Fruit fly (Drosophila melanogaster): ENCODE results near the gene CG33493.

Gene CG33493

DNA sequence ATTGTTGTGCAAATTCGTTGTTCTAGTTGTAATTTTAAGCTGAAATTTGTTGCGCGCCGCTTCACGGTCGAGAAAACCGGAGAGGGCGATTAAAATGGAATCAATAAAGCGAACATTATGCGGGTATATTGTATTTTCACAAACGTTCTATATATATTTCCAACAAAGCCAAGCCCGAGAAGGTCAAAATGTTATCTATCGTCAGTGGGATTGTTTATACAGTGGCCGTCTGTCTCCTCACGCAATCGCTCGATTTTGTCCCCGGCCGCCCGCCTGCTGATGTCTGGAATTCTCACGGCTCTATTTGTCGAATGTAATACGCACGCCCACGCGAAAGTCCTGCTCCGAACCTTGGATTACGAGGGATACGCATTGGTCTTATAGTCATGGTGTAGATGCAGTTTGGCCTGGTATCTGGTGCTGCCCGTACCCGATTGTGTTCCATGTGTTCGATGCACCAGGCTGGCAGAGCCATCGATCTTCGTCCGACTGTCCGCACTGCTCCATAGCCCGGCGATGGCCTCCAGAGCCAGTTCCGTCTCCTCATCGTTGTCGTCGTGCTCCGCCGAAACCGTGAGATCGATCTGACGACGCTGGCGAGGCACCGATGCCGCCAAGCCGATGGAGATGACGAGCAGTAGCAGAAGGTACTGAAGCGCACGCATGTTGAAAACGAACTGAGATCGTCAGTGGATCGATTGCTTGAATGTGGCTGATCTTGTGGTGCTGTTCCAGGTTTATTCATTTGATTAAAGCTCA is at the start of gene CG33493:
TSS of gene CG33493 (minus strand) at position 709 of the 759 bp plus-strand sequence.
- TF ChIP-seq cic (GFP tag; optimal IDR thresholded peaks at IDR 0.05) (peak; percentile 10), Hr96 (GFP tag; optimal IDR thresholded peaks at IDR 0.05) (no peak), Mnt (GFP tag; optimal IDR thresholded peaks at IDR 0.05) (peak; percentile 10)

DNA sequence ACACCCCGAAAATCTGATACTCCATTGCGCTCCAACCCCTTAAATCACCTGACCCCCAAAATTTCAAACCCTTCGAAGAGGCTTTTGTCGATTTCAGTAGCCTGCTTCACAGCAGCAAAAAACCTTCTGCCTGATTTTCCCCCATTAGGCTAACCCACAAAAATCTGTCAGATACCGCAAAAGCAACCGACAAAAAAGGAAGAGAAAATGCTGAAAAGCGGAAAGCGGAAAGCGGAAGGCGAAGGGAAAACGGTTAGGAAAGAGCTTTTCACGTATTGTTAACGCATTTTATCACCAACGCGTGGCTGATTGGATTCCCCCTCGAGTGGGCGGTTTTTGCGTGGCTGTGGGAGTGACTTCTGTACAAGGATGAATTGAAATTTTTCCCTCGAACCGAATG is 49.3 kb upstream of the CG33493 start:
- TF ChIP-seq cnc (optimal IDR thresholded peaks at IDR 0.05) (no peak), CG14711 (tag; optimal IDR thresholded peaks at IDR 0.05) (no peak), CG33017 (tag; optimal IDR thresholded peaks at IDR 0.05) (no peak), Mnt (GFP tag; optimal IDR thresholded peaks at IDR 0.05) (no peak), cic (GFP tag; optimal IDR thresholded peaks at IDR 0.05) (no peak), Clk (GFP tag; optimal IDR thresholded peaks at IDR 0.05) (no peak), CG5204 (GFP tag; optimal IDR thresholded peaks at IDR 0.05) (no peak)

DNA sequence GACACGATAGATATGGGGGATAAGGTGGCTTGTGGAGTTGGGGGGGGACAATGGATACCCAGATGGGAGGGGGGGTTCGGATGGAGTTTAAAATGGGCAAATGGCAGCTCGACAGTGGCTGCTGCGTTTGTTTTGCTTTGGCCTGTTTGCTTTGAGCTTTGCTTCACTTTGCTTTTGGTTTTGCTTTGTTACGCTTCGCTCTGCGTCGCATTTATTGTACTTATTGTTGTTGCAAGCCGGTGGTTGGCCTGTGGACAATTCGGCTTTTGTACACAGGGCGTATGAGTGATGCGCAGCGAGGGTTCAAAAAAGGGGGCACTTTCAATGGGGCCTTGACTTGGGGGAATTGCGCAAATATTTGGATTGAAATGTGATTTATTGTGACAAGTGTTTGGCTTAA is 48.2 kb upstream of the CG33493 start:
- TF ChIP-seq bab1 (GFP tag; optimal IDR thresholded peaks at IDR 0.05) (no peak), tj (GFP tag; optimal IDR thresholded peaks at IDR 0.05) (no peak), Clk (GFP tag; optimal IDR thresholded peaks at IDR 0.05) (no peak), CG14711 (tag; optimal IDR thresholded peaks at IDR 0.05) (no peak), kay (GFP tag; ENCODE audit: borderline replicate concordance) (no peak), toe (GFP tag; optimal IDR thresholded peaks at IDR 0.05) (no peak), Crg-1 (GFP tag; optimal IDR thresholded peaks at IDR 0.05) (no peak), cic (GFP tag; optimal IDR thresholded peaks at IDR 0.05) (no peak)

DNA sequence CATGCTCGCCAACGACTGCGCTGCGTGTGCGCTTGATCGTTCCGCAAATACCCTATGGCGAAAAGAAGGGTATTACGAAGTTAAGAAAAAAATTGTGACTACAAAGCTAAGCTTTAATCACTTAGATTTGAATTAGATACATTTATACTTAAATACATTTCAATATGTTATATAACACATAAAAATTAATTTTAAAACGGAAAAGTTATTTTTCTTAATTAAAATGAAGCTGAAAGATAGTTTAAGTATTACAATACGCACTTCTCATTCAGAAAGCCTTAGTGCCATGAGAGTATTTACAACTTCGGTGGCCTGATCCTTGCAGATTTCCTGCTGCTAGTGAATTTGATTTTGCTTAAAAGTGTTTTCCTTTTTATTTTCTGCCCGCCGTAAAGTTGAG is 47.7 kb upstream of the CG33493 start:
- no peak for TF ChIP-seq CG33017 (tag; optimal IDR thresholded peaks at IDR 0.05)
- no peak for TF ChIP-seq tj (GFP tag; optimal IDR thresholded peaks at IDR 0.05)
- TF ChIP-seq cnc (optimal IDR thresholded peaks at IDR 0.05), result no peak
- TF ChIP-seq kay (GFP tag; ENCODE audit: borderline replicate concordance), result peak; percentile 87
- TF ChIP-seq Clk (GFP tag; optimal IDR thresholded peaks at IDR 0.05), result no peak

DNA sequence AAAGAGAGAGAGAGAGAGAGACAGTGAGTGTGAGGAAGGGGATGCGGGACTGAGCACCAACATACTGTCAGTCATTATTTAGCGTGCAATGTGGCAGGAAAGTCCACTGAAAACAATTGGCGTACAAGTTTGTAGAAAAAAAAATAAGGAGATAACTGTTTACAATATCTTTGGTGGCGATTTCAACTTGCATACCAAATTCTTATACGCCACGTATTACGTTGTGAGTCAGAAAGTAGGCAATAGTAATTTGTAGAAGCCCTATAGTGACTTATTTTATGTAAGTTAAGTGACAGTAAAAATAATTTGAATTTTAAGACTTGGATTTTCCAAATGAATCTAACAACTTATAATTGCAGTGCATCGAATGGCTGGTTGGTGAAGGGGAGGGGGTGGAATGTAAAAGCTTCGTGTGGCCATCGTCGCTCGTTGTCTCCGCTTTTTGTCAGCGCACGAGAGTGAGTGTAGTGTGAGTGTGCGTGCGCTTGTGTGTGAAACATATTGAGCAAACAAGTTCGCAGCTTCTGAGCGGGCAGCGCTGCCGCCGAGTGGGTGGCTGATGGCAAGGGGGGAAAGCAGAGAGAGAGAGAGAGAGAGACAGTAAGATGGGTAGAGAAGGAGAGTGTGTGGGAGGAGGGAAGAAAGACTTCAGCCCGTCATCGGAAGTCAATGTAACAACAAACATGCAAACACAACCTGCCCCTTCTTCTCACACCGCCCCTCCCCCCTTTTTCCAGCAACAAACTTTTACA is 46.9 kb upstream of the CG33493 start:
- TF ChIP-seq Mnt (GFP tag; optimal IDR thresholded peaks at IDR 0.05) (peak; percentile 8), ovo (GFP tag; optimal IDR thresholded peaks at IDR 0.05) (no peak), CG5204 (GFP tag; optimal IDR thresholded peaks at IDR 0.05) (peak; percentile 79), pad (GFP tag; optimal IDR thresholded peaks at IDR 0.05) (peak; percentile 77), CG11617 (GFP tag; optimal IDR thresholded peaks at IDR 0.05) (peak; percentile 73), Crg-1 (GFP tag; optimal IDR thresholded peaks at IDR 0.05) (peak; percentile 15), bab1 (GFP tag; optimal IDR thresholded peaks at IDR 0.05) (peak; percentile 53), cic (GFP tag; optimal IDR thresholded peaks at IDR 0.05) (peak; percentile 18), CG1620 (GFP tag; optimal IDR thresholded peaks at IDR 0.05) (peak; percentile 36), CG7045 (GFP tag; optimal IDR thresholded peaks at IDR 0.05) (peak; percentile 93), tj (GFP tag; optimal IDR thresholded peaks at IDR 0.05) (peak; percentile 57), CG33017 (tag; optimal IDR thresholded peaks at IDR 0.05) (peak; percentile 76), toe (GFP tag; optimal IDR thresholded peaks at IDR 0.05) (peak; percentile 95), cnc (optimal IDR thresholded peaks at IDR 0.05) (no peak), CG14711 (tag; optimal IDR thresholded peaks at IDR 0.05) (peak; percentile 82), kay (GFP tag; ENCODE audit: borderline replicate concordance) (no peak), Clk (GFP tag; optimal IDR thresholded peaks at IDR 0.05) (peak; percentile 89), Hr96 (GFP tag; optimal IDR thresholded peaks at IDR 0.05) (peak; percentile 79), CG7101 (tag; optimal IDR thresholded peaks at IDR 0.05) (peak; percentile 75), CG12768 (GFP tag; optimal IDR thresholded peaks at IDR 0.05) (peak; percentile 92)

DNA sequence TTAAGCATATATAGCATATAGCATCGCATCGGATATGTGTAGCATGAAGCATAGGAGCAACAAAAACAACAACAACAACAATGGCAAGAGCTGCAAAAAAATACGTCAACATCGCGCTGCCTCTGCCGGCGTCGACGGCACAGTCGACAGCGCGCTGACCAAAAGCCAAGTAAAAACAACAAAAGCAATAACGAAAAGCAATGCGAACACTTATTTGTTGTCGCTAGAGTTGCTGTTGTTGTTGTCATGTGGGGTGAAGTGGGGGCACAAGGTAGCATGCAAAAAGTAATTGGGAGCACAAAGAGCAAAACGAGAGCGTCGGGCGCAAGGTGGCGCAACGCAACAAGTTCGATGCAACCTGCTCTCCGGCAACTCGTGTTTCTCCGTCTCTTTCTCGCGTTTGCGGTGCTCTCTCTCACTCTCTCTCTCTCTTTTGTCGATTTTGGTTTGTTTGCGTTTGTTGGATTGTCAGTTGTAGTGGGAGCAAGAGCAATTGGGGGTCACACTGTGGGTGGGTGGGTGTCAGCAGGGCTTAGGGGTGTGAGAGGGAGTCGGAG is 46.2 kb upstream of the CG33493 start:
- no peak for TF ChIP-seq CG11617 (GFP tag; optimal IDR thresholded peaks at IDR 0.05)
- TF ChIP-seq tj (GFP tag; optimal IDR thresholded peaks at IDR 0.05), result peak; percentile 23

DNA sequence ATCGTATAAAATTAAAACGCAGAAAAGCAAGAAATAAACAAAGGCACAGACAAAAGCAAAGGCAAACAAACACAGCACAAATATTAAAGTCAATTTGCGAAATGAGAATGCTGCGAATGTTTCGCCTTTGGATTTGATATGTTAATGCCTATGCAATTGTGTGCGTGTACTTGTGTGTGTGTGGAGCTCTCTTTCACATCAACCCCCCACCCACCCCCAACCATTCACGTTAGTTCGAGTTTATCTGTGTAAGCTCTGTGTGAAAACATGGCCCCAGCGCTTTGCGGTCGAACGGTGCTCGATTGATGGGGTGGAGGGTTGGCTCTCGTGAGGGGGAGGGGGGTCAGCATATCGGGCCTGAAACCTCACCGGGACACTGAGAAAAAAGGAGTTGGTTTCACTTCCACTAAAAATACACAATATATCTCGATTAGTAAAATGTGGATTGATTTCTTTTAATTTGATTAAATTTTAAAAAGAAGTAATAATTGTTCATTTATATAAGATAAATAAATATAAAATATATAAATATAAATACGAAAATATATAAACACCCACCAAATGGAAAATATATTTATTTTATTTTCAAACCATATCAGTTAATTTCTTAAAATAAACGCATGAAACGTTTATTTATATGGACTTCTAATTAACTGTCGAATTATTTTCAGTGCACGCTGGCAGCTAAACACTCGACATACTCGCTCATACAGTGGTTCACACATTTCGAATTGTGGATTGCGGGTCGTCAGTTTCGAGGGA is 45.6 kb upstream of the CG33493 start:
- peak; percentile 25 for TF ChIP-seq Clk (GFP tag; optimal IDR thresholded peaks at IDR 0.05)
- no peak for TF ChIP-seq Hr96 (GFP tag; optimal IDR thresholded peaks at IDR 0.05)
- peak; percentile 56 for TF ChIP-seq tj (GFP tag; optimal IDR thresholded peaks at IDR 0.05)
- TF ChIP-seq bab1 (GFP tag; optimal IDR thresholded peaks at IDR 0.05), result peak; percentile 39
- no peak for TF ChIP-seq Crg-1 (GFP tag; optimal IDR thresholded peaks at IDR 0.05)
- TF ChIP-seq CG12768 (GFP tag; optimal IDR thresholded peaks at IDR 0.05), result peak; percentile 83
- peak; percentile 27 for TF ChIP-seq cic (GFP tag; optimal IDR thresholded peaks at IDR 0.05)
- TF ChIP-seq toe (GFP tag; optimal IDR thresholded peaks at IDR 0.05), result no peak
- peak; percentile 80 for TF ChIP-seq CG14711 (tag; optimal IDR thresholded peaks at IDR 0.05)
- peak; percentile 12 for TF ChIP-seq ovo (GFP tag; optimal IDR thresholded peaks at IDR 0.05)
- peak; percentile 81 for TF ChIP-seq CG7045 (GFP tag; optimal IDR thresholded peaks at IDR 0.05)
- TF ChIP-seq CG33017 (tag; optimal IDR thresholded peaks at IDR 0.05), result peak; percentile 73
- TF ChIP-seq kay (GFP tag; ENCODE audit: borderline replicate concordance), result peak; percentile 25
- TF ChIP-seq CG1620 (GFP tag; optimal IDR thresholded peaks at IDR 0.05), result no peak
- TF ChIP-seq pad (GFP tag; optimal IDR thresholded peaks at IDR 0.05), result peak; percentile 73
- peak; percentile 77 for TF ChIP-seq CG11617 (GFP tag; optimal IDR thresholded peaks at IDR 0.05)
- no peak for TF ChIP-seq cnc (optimal IDR thresholded peaks at IDR 0.05)
- peak; percentile 40 for TF ChIP-seq CG5204 (GFP tag; optimal IDR thresholded peaks at IDR 0.05)
- no peak for TF ChIP-seq Mnt (GFP tag; optimal IDR thresholded peaks at IDR 0.05)
- peak; percentile 70 for TF ChIP-seq CG7101 (tag; optimal IDR thresholded peaks at IDR 0.05)
